Worm (Caenorhabditis elegans) whole organism, young adult: ENCODE data around the gene par-1.

ENCODE experiments used
- B0035.1 ChIP-seq: sonication (generic microtip); optimal IDR thresholded peaks from 2 replicates; lab custom pipeline; 2016; ENCODE audit warnings: missing genetic modification characterization, mild to moderate bottlenecking, missing compliant biosample characterization, missing genotype, missing genetic modification reagents
- B0261.1 ChIP-seq: sonication (generic microtip); optimal IDR thresholded peaks from 2 replicates; lab custom pipeline; 2016; ENCODE audit warnings: mild to moderate bottlenecking, missing genetic modification characterization, moderate library complexity, missing compliant biosample characterization
- C06A6.2 ChIP-seq: fragments of 200-800 bp; sonication (Bioruptor generic); conservative IDR thresholded peaks from 2 replicates; pipeline ENCODE4 v1.3.6; 2022; ENCODE audit warnings: missing genetic modification characterization, missing compliant biosample characterization
- F10E7.11 ChIP-seq: sonication (generic microtip); optimal IDR thresholded peaks from 2 replicates; lab custom pipeline; 2017; ENCODE audit warnings: mild to moderate bottlenecking, missing genetic modification characterization, moderate library complexity, missing compliant biosample characterization
- F23B12.7 ChIP-seq: sonication (generic microtip); optimal IDR thresholded peaks from 2 replicates; lab custom pipeline; 2017; ENCODE audit warnings: missing genetic modification characterization, mild to moderate bottlenecking, missing compliant biosample characterization, antibody characterized with exemption, moderate library complexity; ENCODE audit not compliant: insufficient read depth
- K12H6.12 ChIP-seq: fragments of 200-800 bp; sonication (Bioruptor generic); optimal IDR thresholded peaks from 2 replicates; lab custom pipeline; 2018; ENCODE audit warnings: mild to moderate bottlenecking, missing genetic modification characterization, missing compliant biosample characterization
- T26A5.8 ChIP-seq: sonication (generic microtip); optimal IDR thresholded peaks from 2 replicates; lab custom pipeline; 2016; ENCODE audit warnings: missing genetic modification characterization, missing compliant biosample characterization
- Y67H2A.10 ChIP-seq: fragments of 200-800 bp; sonication (Bioruptor generic); conservative IDR thresholded peaks from 2 replicates; pipeline ENCODE4 v1.3.6; 2022; ENCODE audit warnings: missing genetic modification reagents, missing genetic modification characterization, missing compliant biosample characterization
- Y95B8A.8 ChIP-seq: fragments of 200-800 bp; sonication (Bioruptor generic); IDR thresholded peaks from 2 replicates; pipeline ENCODE4 v1.3.6; 2022; ENCODE audit warnings: missing genetic modification reagents, missing genetic modification characterization, missing compliant biosample characterization
- ZK185.1 ChIP-seq: sonication (generic microtip); optimal IDR thresholded peaks from 2 replicates; lab custom pipeline; 2016; ENCODE audit warnings: mild to moderate bottlenecking, missing genetic modification characterization, missing compliant biosample characterization; ENCODE audit not compliant: poor library complexity, severe bottlenecking
- ama-1 ChIP-seq, 3 experiments: fragments of 150-350 bp in 1 of 3; sonication (generic microtip) in 2 of 3; optimal IDR thresholded peaks; 2 replicates each; lab custom pipeline; 2014 to 2018; ENCODE audit warnings: missing biosample characterization in 2 of 3, missing genetic modification characterization in 2 of 3, missing genetic modification reagents in 2 of 3
- aptf-2 ChIP-seq: fragments of 200-800 bp; sonication (Bioruptor generic); conservative IDR thresholded peaks from 2 replicates; pipeline ENCODE4 v1.3.6; 2022; ENCODE audit warnings: missing genetic modification reagents, missing genetic modification characterization, missing compliant biosample characterization
- aptf-3 ChIP-seq: fragments of 200-800 bp; sonication (Bioruptor generic); IDR thresholded peaks from 2 replicates; pipeline ENCODE4 v1.3.6; 2022; ENCODE audit warnings: missing genetic modification characterization, missing compliant biosample characterization
- bed-1 ChIP-seq: fragments of 200-800 bp; sonication (Bioruptor generic); IDR thresholded peaks from 2 replicates; pipeline ENCODE4 v1.3.6; 2022; ENCODE audit warnings: missing genetic modification reagents, missing genetic modification characterization, missing compliant biosample characterization
- dpff-1 ChIP-seq: sonication (generic microtip); optimal IDR thresholded peaks from 2 replicates; lab custom pipeline; 2017; ENCODE audit warnings: mild to moderate bottlenecking, missing genetic modification characterization, missing compliant biosample characterization
- dpl-1 ChIP-seq: fragments of 150-350 bp; optimal IDR thresholded peaks from 2 replicates; lab custom pipeline; 2014; ENCODE audit warnings: missing biosample characterization, missing genetic modification reagents, missing genetic modification characterization
- gei-17 ChIP-seq: fragments of 200-800 bp; sonication (Bioruptor generic); optimal IDR thresholded peaks from 2 replicates; lab custom pipeline; 2018; ENCODE audit warnings: mild to moderate bottlenecking, missing genetic modification characterization, missing compliant biosample characterization
- him-1 ChIP-seq: sonication (generic microtip); optimal IDR thresholded peaks from 2 replicates; lab custom pipeline; 2016; ENCODE audit warnings: missing genotype, missing genetic modification reagents, missing genetic modification characterization, missing compliant biosample characterization
- hmg-1.2 ChIP-seq: fragments of 200-800 bp; sonication (Bioruptor generic); IDR thresholded peaks from 2 replicates; pipeline ENCODE4 v1.3.6; 2022; ENCODE audit warnings: missing genetic modification reagents, missing genetic modification characterization, missing compliant biosample characterization
- hmg-20 ChIP-seq: fragments of 200-800 bp; sonication (Bioruptor generic); IDR thresholded peaks from 2 replicates; pipeline ENCODE4 v1.3.6; 2022; ENCODE audit warnings: missing genetic modification reagents, missing genetic modification characterization, missing compliant biosample characterization
- hsf-1 ChIP-seq: fragments of 200-800 bp; sonication (Bioruptor generic); IDR thresholded peaks from 2 replicates; pipeline ENCODE4 v1.3.6; 2022; ENCODE audit warnings: missing genetic modification reagents, missing genetic modification characterization, missing compliant biosample characterization
- let-526 ChIP-seq: fragments of 200-800 bp; sonication (Bioruptor generic); IDR thresholded peaks from 2 replicates; pipeline ENCODE4 v1.3.6; 2022; ENCODE audit warnings: missing genetic modification reagents, missing genetic modification characterization, missing compliant biosample characterization
- lin-26 ChIP-seq: fragments of 200-800 bp; sonication (Bioruptor generic); IDR thresholded peaks from 2 replicates; pipeline ENCODE4 v1.3.6; 2022; ENCODE audit warnings: missing genetic modification reagents, missing genetic modification characterization, missing compliant biosample characterization
- madf-10 ChIP-seq: sonication (generic microtip); optimal IDR thresholded peaks from 2 replicates; lab custom pipeline; 2016; ENCODE audit warnings: mild to moderate bottlenecking, missing genetic modification characterization, missing compliant biosample characterization
- nfyb-1 ChIP-seq: fragments of 200-800 bp; sonication (Bioruptor generic); IDR thresholded peaks from 2 replicates; pipeline ENCODE4 v1.3.6; 2022; ENCODE audit warnings: missing genetic modification reagents, missing genetic modification characterization, missing compliant biosample characterization
- nhr-27 ChIP-seq: fragments of 200-800 bp; sonication (Bioruptor generic); optimal IDR thresholded peaks from 2 replicates; lab custom pipeline; 2018; ENCODE audit warnings: mild to moderate bottlenecking, missing genetic modification characterization, moderate library complexity, missing compliant biosample characterization
- rcor-1 ChIP-seq: fragments of 200-800 bp; sonication (Bioruptor generic); IDR thresholded peaks from 2 replicates; pipeline ENCODE4 v1.3.6; 2022; ENCODE audit warnings: missing genetic modification reagents, missing genetic modification characterization, missing compliant biosample characterization
- sea-2 ChIP-seq: fragments of 200-800 bp; sonication (Bioruptor generic); IDR thresholded peaks from 2 replicates; pipeline ENCODE4 v1.3.6; 2022; ENCODE audit warnings: missing genetic modification characterization, missing compliant biosample characterization
- snpc-1.1 ChIP-seq: sonication (generic microtip); optimal IDR thresholded peaks from 2 replicates; lab custom pipeline; 2017; ENCODE audit warnings: missing genetic modification characterization, mild to moderate bottlenecking, missing compliant biosample characterization, antibody characterized with exemption, moderate library complexity, missing genotype, missing genetic modification reagents; ENCODE audit not compliant: insufficient read depth
- snpc-1.3 ChIP-seq: sonication (generic microtip); optimal IDR thresholded peaks from 2 replicates; lab custom pipeline; 2017; ENCODE audit warnings: missing genetic modification characterization, mild to moderate bottlenecking, missing compliant biosample characterization, antibody characterized with exemption, moderate library complexity, missing genotype, missing genetic modification reagents; ENCODE audit not compliant: insufficient read depth
- snpc-3.4 ChIP-seq: sonication (generic microtip); optimal IDR thresholded peaks from 2 replicates; lab custom pipeline; 2017; ENCODE audit warnings: missing genetic modification characterization, mild to moderate bottlenecking, missing compliant biosample characterization, antibody characterized with exemption, moderate library complexity, missing genotype, missing genetic modification reagents
- snpc-4 ChIP-seq, 5 experiments: fragments of 150-350 bp in 1 of 5; sonication (generic microtip) in 4 of 5; optimal IDR thresholded peaks; 2 replicates each; lab custom pipeline; 2014 to 2018; ENCODE audit warnings: missing genetic modification characterization in 5 of 5, missing biosample characterization in 3 of 5, antibody characterized with exemption in 2 of 5, mild to moderate bottlenecking in 2 of 5, missing compliant biosample characterization in 2 of 5, missing genotype in 2 of 5, moderate library complexity in 2 of 5, missing genetic modification reagents in 1 of 5
- tbp1 ChIP-seq: fragments of 200-800 bp; sonication (Bioruptor generic); optimal IDR thresholded peaks from 2 replicates; lab custom pipeline; 2018; ENCODE audit warnings: mild to moderate bottlenecking, missing genetic modification characterization, missing compliant biosample characterization
- tbx-9 ChIP-seq: sonication (generic microtip); optimal IDR thresholded peaks from 2 replicates; lab custom pipeline; 2016; ENCODE audit warnings: borderline replicate concordance, missing genetic modification characterization, inconsistent platforms, missing compliant biosample characterization
- unc-62 ChIP-seq: fragments of 150-350 bp; optimal IDR thresholded peaks from 2 replicates; lab custom pipeline; 2014; ENCODE audit warnings: missing biosample characterization, missing genetic modification reagents, missing genetic modification characterization
- xnd-1 ChIP-seq: sonication (generic microtip); optimal IDR thresholded peaks from 2 replicates; lab custom pipeline; 2016; ENCODE audit warnings: missing genotype, missing genetic modification reagents, missing genetic modification characterization, missing compliant biosample characterization
- zfh-2 ChIP-seq: fragments of 200-800 bp; sonication (Bioruptor generic); conservative IDR thresholded peaks from 2 replicates; pipeline ENCODE4 v1.3.6; 2022; ENCODE audit warnings: missing genetic modification reagents, missing genetic modification characterization, missing compliant biosample characterization
- ztf-28 ChIP-seq: fragments of 200-800 bp; sonication (Bioruptor generic); IDR thresholded peaks from 2 replicates; pipeline ENCODE4 v1.3.6; 2022; ENCODE audit warnings: missing genetic modification reagents, missing genetic modification characterization, missing compliant biosample characterization
- ztf-6 ChIP-seq: fragments of 200-800 bp; sonication (Bioruptor generic); IDR thresholded peaks from 2 replicates; pipeline ENCODE4 v1.3.6; 2022; ENCODE audit warnings: missing genetic modification reagents, missing genetic modification characterization, missing compliant biosample characterization

The par-1 gene

ce11 chrV:14098519-14098918, 46.6 kb downstream of the par-1 start, which contains the start of the genes D1086.2 and D1086.1:
Gene D1086.2, minus strand, starts transcription at chrV:14098668.
Gene D1086.1, plus strand, starts transcription at chrV:14098858.
- TF ChIP-seq tbx-9 (tag; lab: Kevin White, UChicago) (no peak), let-526 (no peak), snpc-3.4 (tag; lab: Kevin White, UChicago) (no peak), dpff-1 (tag; lab: Kevin White, UChicago) (no peak), rcor-1 (no peak), dpl-1 (no peak), snpc-1.3 (tag; lab: Kevin White, UChicago) (no peak)
- TF ChIP-seq, all 124 proteins: peak for 0

- TF ChIP-seq F23B12.7: no peak
- no peak for TF ChIP-seq unc-62 (GFP tag; lab: Kevin White, UChicago)
- TF ChIP-seq snpc-1.1 (tag; lab: Kevin White, UChicago): peak; percentile 78
- peak; percentile 10 for TF ChIP-seq snpc-4 (GFP tag; optimal IDR thresholded peaks at IDR 0.05; lab: Kevin White, UChicago)
- TF ChIP-seq snpc-4 (tag; optimal IDR thresholded peaks at IDR 0.05; lab: Kevin White, UChicago): peak in 2 of 4 experiments; percentile 77 to 79
- no peak for TF ChIP-seq ztf-6 (GFP tag; lab: Robert Waterston, UW)
- no peak for TF ChIP-seq hsf-1
- TF ChIP-seq hmg-20 (GFP tag; lab: Robert Waterston, UW): no peak
- TF ChIP-seq B0035.1 (tag; lab: Kevin White, UChicago): no peak
Observed at ce11 chrV:14097358-14097757, 47.8 kb downstream of the par-1 start.

ce11 chrV:14094953-14095352, 50.2 kb downstream of the par-1 start:
- TF ChIP-seq gei-17 (GFP tag; lab: Kevin White, UChicago) (no peak), bed-1 (GFP tag; lab: Robert Waterston, UW) (no peak), Y67H2A.10 (GFP tag; lab: Robert Waterston, UW) (no peak), madf-10 (tag; lab: Kevin White, UChicago) (no peak), nhr-27 (tag; lab: Kevin White, UChicago) (no peak), K12H6.12 (tag; lab: Kevin White, UChicago) (no peak), T26A5.8 (no peak), C06A6.2 (GFP tag; lab: Robert Waterston, UW) (no peak), dpl-1 (no peak), aptf-2 (no peak), lin-26 (GFP tag; lab: Robert Waterston, UW) (no peak), ztf-6 (GFP tag; lab: Robert Waterston, UW) (no peak), ztf-28 (GFP tag; lab: Robert Waterston, UW) (no peak), B0261.1 (tag; lab: Kevin White, UChicago) (no peak), him-1 (no peak), sea-2 (GFP tag; lab: Robert Waterston, UW) (no peak), ama-1 (optimal IDR thresholded peaks at IDR 0.05; lab: Kevin White, UChicago) (no peak), ama-1 (GFP tag; optimal IDR thresholded peaks at IDR 0.05; lab: Kevin White, UChicago) (no peak), nfyb-1 (GFP tag; lab: Robert Waterston, UW) (no peak)

- peak; percentile 59 for TF ChIP-seq snpc-1.1 (tag; lab: Kevin White, UChicago)
- TF ChIP-seq ZK185.1: no peak
- no peak for TF ChIP-seq B0261.1 (tag; lab: Kevin White, UChicago)
- TF ChIP-seq hmg-1.2: peak; percentile 24; the same call in 1 of the 2 replicates
- TF ChIP-seq aptf-3: no peak
- TF ChIP-seq zfh-2 (GFP tag; lab: Robert Waterston, UW): no peak
- no peak for TF ChIP-seq snpc-4 (GFP tag; optimal IDR thresholded peaks at IDR 0.05; lab: Kevin White, UChicago)
- peak in 2 of 4 experiments; percentile 36 to 70 for TF ChIP-seq snpc-4 (tag; optimal IDR thresholded peaks at IDR 0.05; lab: Kevin White, UChicago)
- TF ChIP-seq F10E7.11 (tag; lab: Kevin White, UChicago): no peak
- no peak for TF ChIP-seq xnd-1 (tag; lab: Kevin White, UChicago)
- TF ChIP-seq tbp1: peak; percentile 16
- no peak for TF ChIP-seq Y95B8A.8 (GFP tag; lab: Robert Waterston, UW)
Observed at ce11 chrV:14094546-14094945, 50.6 kb downstream of the par-1 start.
